Fruit fly (Drosophila melanogaster): ENCODE results near the gene CG14963.

Gene CG14963

dm6 chr3L:3124519-3124918 lies 47.8 kb downstream of the CG14963 start:
- TF ChIP-seq Mio (GFP tag; optimal IDR thresholded peaks at IDR 0.05) (no peak), sv (GFP tag; optimal IDR thresholded peaks at IDR 0.05) (no peak), usp (GFP tag; optimal IDR thresholded peaks at IDR 0.05) (no peak), Abd-B (GFP tag; optimal IDR thresholded peaks at IDR 0.05) (no peak), Hr78 (GFP tag; optimal IDR thresholded peaks at IDR 0.05) (no peak), Sp1 (GFP tag; optimal IDR thresholded peaks at IDR 0.05) (no peak), Jra (GFP tag; optimal IDR thresholded peaks at IDR 0.05) (no peak), psq (GFP tag; optimal IDR thresholded peaks at IDR 0.05) (no peak), Dfd (GFP tag; optimal IDR thresholded peaks at IDR 0.05) (no peak), h (GFP tag; optimal IDR thresholded peaks at IDR 0.05) (peak; percentile 4), brk (GFP tag; optimal IDR thresholded peaks at IDR 0.05) (no peak), rgr (GFP tag; optimal IDR thresholded peaks at IDR 0.05) (no peak), pan (optimal IDR thresholded peaks at IDR 0.05) (no peak), foxo (GFP tag; optimal IDR thresholded peaks at IDR 0.05) (peak in 1 of 2 experiments; percentile 27), sage (GFP tag; optimal IDR thresholded peaks at IDR 0.05) (no peak), ey (GFP tag; optimal IDR thresholded peaks at IDR 0.05) (no peak), Rel (GFP tag; optimal IDR thresholded peaks at IDR 0.05) (no peak), Rel (tag; optimal IDR thresholded peaks at IDR 0.05) (peak; percentile 1), lola (GFP tag; optimal IDR thresholded peaks at IDR 0.05) (no peak), tai (GFP tag; optimal IDR thresholded peaks at IDR 0.05) (no peak), Hnf4 (GFP tag; optimal IDR thresholded peaks at IDR 0.05) (no peak), OdsH (GFP tag; optimal IDR thresholded peaks at IDR 0.05) (no peak), Dif (GFP tag; optimal IDR thresholded peaks at IDR 0.05; ENCODE audit: partially characterized antibody) (no peak), dl (GFP tag; optimal IDR thresholded peaks at IDR 0.05; ENCODE audit: insufficient read depth in 1 of 2, partially characterized antibody in 2 of 2) (no peak), jim (GFP tag; optimal IDR thresholded peaks at IDR 0.05) (no peak), CrebA (GFP tag; optimal IDR thresholded peaks at IDR 0.05; ENCODE audit: borderline replicate concordance) (no peak), fru (GFP tag; optimal IDR thresholded peaks at IDR 0.05) (no peak)

dm6 chr3L:3122688-3123316 lies 49.5 kb downstream of the CG14963 start:
- TF ChIP-seq sage (GFP tag; optimal IDR thresholded peaks at IDR 0.05) = no peak
- no peak for TF ChIP-seq psq (GFP tag; optimal IDR thresholded peaks at IDR 0.05)
- TF ChIP-seq Sp1 (GFP tag; optimal IDR thresholded peaks at IDR 0.05) = no peak
- no peak for TF ChIP-seq jim (GFP tag; optimal IDR thresholded peaks at IDR 0.05)
- TF ChIP-seq Rel (GFP tag; optimal IDR thresholded peaks at IDR 0.05) = no peak
- TF ChIP-seq Rel (tag; optimal IDR thresholded peaks at IDR 0.05) = no peak
- TF ChIP-seq br (GFP tag; optimal IDR thresholded peaks at IDR 0.05) = no peak
- TF ChIP-seq tai (GFP tag; optimal IDR thresholded peaks at IDR 0.05) = no peak
- TF ChIP-seq foxo (GFP tag; optimal IDR thresholded peaks at IDR 0.05) = no peak
- no peak for TF ChIP-seq Hr78 (GFP tag; optimal IDR thresholded peaks at IDR 0.05)
- no peak for TF ChIP-seq fru (GFP tag; optimal IDR thresholded peaks at IDR 0.05)
- no peak for TF ChIP-seq sv (GFP tag; optimal IDR thresholded peaks at IDR 0.05)
- no peak for TF ChIP-seq lola (GFP tag; optimal IDR thresholded peaks at IDR 0.05)

DNA sequence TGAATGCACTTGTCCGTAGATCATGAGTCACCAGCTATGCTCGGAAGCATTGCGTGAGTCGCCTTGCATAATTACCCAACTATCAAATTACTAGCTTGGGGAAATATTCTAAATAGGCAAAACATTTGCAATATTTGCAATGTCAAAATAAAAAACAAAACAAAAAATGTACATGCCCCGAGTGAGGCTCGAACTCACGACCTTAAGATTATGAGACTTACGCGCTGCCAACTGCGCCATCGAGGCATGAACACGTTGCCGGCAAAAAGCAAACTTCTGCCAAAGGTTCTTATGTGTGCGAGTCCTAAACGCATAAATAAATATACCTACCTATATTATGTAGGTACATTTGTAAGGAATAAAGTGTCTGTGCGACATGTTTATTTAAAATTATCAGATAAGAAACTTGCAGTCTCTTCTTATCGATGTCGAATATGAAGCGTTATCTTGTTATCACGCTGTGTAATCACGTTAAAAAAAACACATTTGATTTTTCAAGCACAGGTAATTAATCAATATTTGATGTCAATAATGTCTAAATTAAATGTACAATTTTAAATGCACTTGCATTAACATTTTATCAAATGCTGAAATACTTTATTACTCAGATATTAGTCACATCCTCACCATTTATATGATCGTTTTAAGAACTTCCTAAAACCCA lies 50.4 kb downstream of the CG14963 start:
- TF ChIP-seq h (GFP tag; optimal IDR thresholded peaks at IDR 0.05) (no peak), Sp1 (GFP tag; optimal IDR thresholded peaks at IDR 0.05) (peak; percentile 8)

Measured in whole organism, wandering third instar larva.